Fruit fly (Drosophila melanogaster) whole organism, embryonic: ENCODE measurements around the gene Hn.
A peak's percentile ranks its signal among the peaks of the same experiment; 100 is the strongest.

Source experiments
- Atf-2 ChIP-seq: fragments of 200-800 bp; sonication (Bioruptor generic); optimal IDR thresholded peaks from 2 replicates; lab custom pipeline; 2016; ENCODE audit warnings: missing biosample characterization, missing genetic modification characterization
- Awh ChIP-seq: fragments of 200-800 bp; sonication (Bioruptor generic); IDR thresholded peaks from 2 replicates; pipeline ENCODE4, ENCODE4 v1.3.6; 2022; ENCODE audit warnings: missing biosample characterization, missing genetic modification characterization
- C15 ChIP-seq: fragments of 200-800 bp; sonication (Bioruptor generic); IDR thresholded peaks from 3 replicates; pipeline ENCODE4 v1.3.6; 2022; ENCODE audit warnings: missing biosample characterization, missing genetic modification characterization
- CG1024 ChIP-seq: fragments of 200-800 bp; sonication (Bioruptor generic); IDR thresholded peaks from 2 replicates; pipeline ENCODE4 v1.3.6; 2022; ENCODE audit warnings: missing biosample characterization, missing genetic modification characterization
- CG12659 ChIP-seq: fragments of 200-800 bp; sonication (Bioruptor generic); optimal IDR thresholded peaks from 3 replicates; lab custom pipeline; 2017; ENCODE audit warnings: mild to moderate bottlenecking, missing biosample characterization, missing genetic modification reagents, missing genetic modification characterization
- CG14965 ChIP-seq: fragments of 200-800 bp; sonication (Bioruptor generic); optimal IDR thresholded peaks from 2 replicates; lab custom pipeline; 2016; ENCODE audit warnings: missing biosample characterization, missing genetic modification characterization, borderline replicate concordance
- CG15479 ChIP-seq: fragments of 200-800 bp; sonication (Bioruptor generic); optimal IDR thresholded peaks from 3 replicates; lab custom pipeline; 2019; ENCODE audit warnings: missing biosample characterization, mild to moderate bottlenecking, missing genetic modification characterization, moderate library complexity
- CG1603 ChIP-seq: fragments of 200-800 bp; sonication (Bioruptor generic); optimal IDR thresholded peaks from 2 replicates; lab custom pipeline; 2019; ENCODE audit warnings: missing biosample characterization, mild to moderate bottlenecking, missing genetic modification characterization, moderate library complexity
- CG17829 ChIP-seq: fragments of 200-800 bp; optimal IDR thresholded peaks from 2 replicates; lab custom pipeline; 2019; ENCODE audit warnings: missing biosample characterization, mild to moderate bottlenecking, missing genetic modification characterization, moderate library complexity
- CG2199 ChIP-seq: fragments of 200-800 bp; sonication (Bioruptor generic); IDR thresholded peaks from 3 replicates; pipeline ENCODE4 v1.3.6; 2022; ENCODE audit warnings: missing biosample characterization, missing genetic modification characterization
- CG30403 ChIP-seq: fragments of 200-800 bp; sonication (Bioruptor generic); optimal IDR thresholded peaks from 3 replicates; lab custom pipeline; 2016; ENCODE audit warnings: missing biosample characterization, missing genetic modification characterization
- CG6654 ChIP-seq: fragments of 200-800 bp; sonication (Bioruptor generic); optimal IDR thresholded peaks from 2 replicates; lab custom pipeline; 2017; ENCODE audit warnings: missing biosample characterization, mild to moderate bottlenecking, missing genetic modification characterization
- CG6689 ChIP-seq: fragments of 200-800 bp; sonication (Bioruptor generic); IDR thresholded peaks from 2 replicates; pipeline ENCODE4 v1.3.6; 2022; ENCODE audit warnings: missing biosample characterization, missing genetic modification characterization
- CG7745 ChIP-seq: fragments of 200-800 bp; sonication (Bioruptor generic); optimal IDR thresholded peaks from 2 replicates; lab custom pipeline; 2018; ENCODE audit warnings: missing biosample characterization, mild to moderate bottlenecking, missing genetic modification characterization, moderate library complexity
- CG7987 ChIP-seq: fragments of 200-800 bp; sonication (Bioruptor generic); optimal IDR thresholded peaks from 2 replicates; lab custom pipeline; 2018; ENCODE audit warnings: missing biosample characterization, mild to moderate bottlenecking, missing genetic modification characterization, moderate library complexity
- CTCF ChIP-seq: fragments of 200-800 bp; sonication (Bioruptor generic); optimal IDR thresholded peaks from 2 replicates; lab custom pipeline; 2017; ENCODE audit warnings: missing biosample characterization, mild to moderate bottlenecking, missing genetic modification characterization, moderate library complexity
- Dfd ChIP-seq, 2 experiments: fragments of >200 bp; optimal IDR thresholded peaks; 2 replicates each; lab custom pipeline; 2017; ENCODE audit warnings: missing biosample characterization in 2 of 2, missing genetic modification characterization in 2 of 2
- Fer2 ChIP-seq: fragments of 200-800 bp; sonication (Bioruptor generic); optimal IDR thresholded peaks from 2 replicates; lab custom pipeline; 2018; ENCODE audit warnings: missing biosample characterization, mild to moderate bottlenecking, missing genetic modification characterization, moderate library complexity
- Gug ChIP-seq: fragments of 200-800 bp; sonication (Bioruptor generic); IDR thresholded peaks from 4 replicates; pipeline ENCODE4 v1.3.6; 2022; ENCODE audit warnings: missing biosample characterization, missing genetic modification characterization
- HLH4C ChIP-seq: fragments of 200-800 bp; sonication (Bioruptor generic); IDR thresholded peaks from 3 replicates; pipeline ENCODE4 v1.3.6; 2022; ENCODE audit warnings: missing biosample characterization, missing genetic modification characterization; ENCODE audit not compliant: partially characterized antibody
- HLHmδ ChIP-seq: fragments of 200-800 bp; sonication (Bioruptor generic); optimal IDR thresholded peaks from 2 replicates; lab custom pipeline; 2018; ENCODE audit warnings: missing biosample characterization, mild to moderate bottlenecking, missing genetic modification characterization, moderate library complexity
- HmgD ChIP-seq: fragments of 200-800 bp; sonication (Bioruptor generic); optimal IDR thresholded peaks from 3 replicates; lab custom pipeline; 2016; ENCODE audit warnings: missing biosample characterization, missing genetic modification characterization
- Jarid2 ChIP-seq: fragments of 200-800 bp; sonication (Bioruptor generic); optimal IDR thresholded peaks from 3 replicates; lab custom pipeline; 2017; ENCODE audit warnings: mild to moderate bottlenecking, missing biosample characterization, missing genetic modification reagents, missing genetic modification characterization
- MESR4 ChIP-seq: fragments of 200-800 bp; sonication (Bioruptor generic); optimal IDR thresholded peaks from 2 replicates; lab custom pipeline; 2018; ENCODE audit warnings: missing biosample characterization, mild to moderate bottlenecking, missing genetic modification characterization, moderate library complexity
- Myb ChIP-seq: fragments of 200-800 bp; sonication (Bioruptor generic); optimal IDR thresholded peaks from 2 replicates; lab custom pipeline; 2016; ENCODE audit warnings: missing biosample characterization, missing genetic modification characterization
- Spps ChIP-seq: fragments of 200-800 bp; sonication (Bioruptor generic); optimal IDR thresholded peaks from 2 replicates; lab custom pipeline; 2018; ENCODE audit warnings: missing biosample characterization, mild to moderate bottlenecking, missing genetic modification characterization
- Xrp1 ChIP-seq: fragments of 200-800 bp; sonication (Bioruptor generic); IDR thresholded peaks from 2 replicates; pipeline ENCODE4 v1.3.6; 2022; ENCODE audit warnings: missing biosample characterization, missing genetic modification characterization
- ase ChIP-seq: fragments of 200-800 bp; sonication (Bioruptor generic); IDR thresholded peaks from 3 replicates; pipeline ENCODE4 v1.3.6; 2022; ENCODE audit warnings: missing biosample characterization, missing genetic modification characterization
- bsh ChIP-seq, 2 experiments: fragments of 200-800 bp; sonication (Bioruptor generic); optimal IDR thresholded peaks; 2 replicates each; lab custom pipeline; 2017 to 2018; ENCODE audit warnings: mild to moderate bottlenecking in 2 of 2, missing biosample characterization in 2 of 2, missing genetic modification characterization in 2 of 2, moderate library complexity in 1 of 2
- chinmo ChIP-seq: fragments of 200-800 bp; sonication (Bioruptor generic); IDR thresholded peaks from 4 replicates; pipeline ENCODE4 v1.3.6; 2022; ENCODE audit warnings: missing biosample characterization, missing genetic modification characterization; ENCODE audit not compliant: partially characterized antibody
- eve ChIP-seq, 2 experiments: fragments of >200 bp; optimal IDR thresholded peaks; 2 replicates each; lab custom pipeline; 2017; ENCODE audit warnings: missing biosample characterization in 2 of 2, missing genetic modification characterization in 2 of 2
- exex ChIP-seq: fragments of 200-800 bp; sonication (Bioruptor generic); optimal IDR thresholded peaks from 4 replicates; lab custom pipeline; 2018; ENCODE audit warnings: missing biosample characterization, mild to moderate bottlenecking, missing genetic modification characterization, moderate library complexity
- fd64A ChIP-seq: fragments of 200-800 bp; sonication (Bioruptor generic); optimal IDR thresholded peaks from 3 replicates; lab custom pipeline; 2018; ENCODE audit warnings: missing biosample characterization, mild to moderate bottlenecking, missing genetic modification characterization
- grn ChIP-seq: fragments of 200-800 bp; sonication (Bioruptor generic); optimal IDR thresholded peaks from 3 replicates; lab custom pipeline; 2017; ENCODE audit warnings: missing biosample characterization, missing genetic modification characterization
- gro ChIP-seq: fragments of 200-800 bp; sonication (Bioruptor generic); optimal IDR thresholded peaks from 2 replicates; lab custom pipeline; 2016; ENCODE audit warnings: missing biosample characterization, missing genetic modification characterization
- kni ChIP-seq: fragments of 200-800 bp; sonication (Bioruptor generic); optimal IDR thresholded peaks from 3 replicates; lab custom pipeline; 2017; ENCODE audit warnings: mild to moderate bottlenecking, missing biosample characterization, missing genetic modification reagents, missing genetic modification characterization
- luna ChIP-seq: fragments of 200-800 bp; sonication (Bioruptor generic); optimal IDR thresholded peaks from 2 replicates; lab custom pipeline; 2016; ENCODE audit warnings: missing biosample characterization, missing genetic modification characterization
- mam ChIP-seq: fragments of 200-800 bp; sonication (Bioruptor generic); optimal IDR thresholded peaks from 3 replicates; lab custom pipeline; 2016; ENCODE audit warnings: missing biosample characterization, missing genetic modification characterization
- mirr ChIP-seq: fragments of 200-800 bp; sonication (Bioruptor generic); optimal IDR thresholded peaks from 3 replicates; lab custom pipeline; 2018; ENCODE audit warnings: missing biosample characterization, mild to moderate bottlenecking, missing genetic modification characterization
- nom ChIP-seq: fragments of 200-800 bp; sonication (Bioruptor generic); optimal IDR thresholded peaks from 2 replicates; lab custom pipeline; 2017; ENCODE audit warnings: missing biosample characterization, missing genetic modification characterization, mild to moderate bottlenecking, moderate library complexity, missing genetic modification reagents
- pzg ChIP-seq: fragments of 200-800 bp; sonication (Bioruptor generic); optimal IDR thresholded peaks from 3 replicates; lab custom pipeline; 2018; ENCODE audit warnings: missing biosample characterization, mild to moderate bottlenecking, missing genetic modification characterization, moderate library complexity
- ranshi ChIP-seq: fragments of 200-800 bp; sonication (Bioruptor generic); IDR thresholded peaks from 2 replicates; pipeline ENCODE4 v1.3.6; 2022; ENCODE audit warnings: missing biosample characterization, missing genetic modification characterization
- rib ChIP-seq: fragments of 200-800 bp; sonication (Bioruptor generic); IDR thresholded peaks from 2 replicates; pipeline ENCODE4 v1.3.6; 2022; ENCODE audit warnings: missing biosample characterization, missing genetic modification characterization
- sd ChIP-seq: fragments of 200-800 bp; sonication (Bioruptor generic); optimal IDR thresholded peaks from 3 replicates; lab custom pipeline; 2018; ENCODE audit warnings: missing biosample characterization, mild to moderate bottlenecking, missing genetic modification characterization, moderate library complexity
- slou ChIP-seq: fragments of 200-800 bp; sonication (Bioruptor generic); optimal IDR thresholded peaks from 3 replicates; lab custom pipeline; 2016; ENCODE audit warnings: missing biosample characterization, missing genetic modification characterization
- so ChIP-seq: fragments of 200-800 bp; sonication (Bioruptor generic); IDR thresholded peaks from 3 replicates; pipeline ENCODE4 v1.3.6; 2022; ENCODE audit warnings: missing biosample characterization, missing genetic modification characterization
- sug ChIP-seq: fragments of 200-800 bp; optimal IDR thresholded peaks from 2 replicates; lab custom pipeline; 2019; ENCODE audit warnings: missing biosample characterization, mild to moderate bottlenecking, missing genetic modification characterization, moderate library complexity
- ttk ChIP-seq: fragments of 200-800 bp; sonication (Bioruptor generic); IDR thresholded peaks from 2 replicates; pipeline ENCODE4 v2.1.2; 2022; ENCODE audit warnings: missing biosample characterization, missing genetic modification characterization
- z ChIP-seq: fragments of 200-800 bp; sonication (Bioruptor generic); IDR thresholded peaks from 3 replicates; pipeline ENCODE4 v1.3.6; 2022; ENCODE audit warnings: missing biosample characterization, missing genetic modification characterization

Gene Hn

DNA sequence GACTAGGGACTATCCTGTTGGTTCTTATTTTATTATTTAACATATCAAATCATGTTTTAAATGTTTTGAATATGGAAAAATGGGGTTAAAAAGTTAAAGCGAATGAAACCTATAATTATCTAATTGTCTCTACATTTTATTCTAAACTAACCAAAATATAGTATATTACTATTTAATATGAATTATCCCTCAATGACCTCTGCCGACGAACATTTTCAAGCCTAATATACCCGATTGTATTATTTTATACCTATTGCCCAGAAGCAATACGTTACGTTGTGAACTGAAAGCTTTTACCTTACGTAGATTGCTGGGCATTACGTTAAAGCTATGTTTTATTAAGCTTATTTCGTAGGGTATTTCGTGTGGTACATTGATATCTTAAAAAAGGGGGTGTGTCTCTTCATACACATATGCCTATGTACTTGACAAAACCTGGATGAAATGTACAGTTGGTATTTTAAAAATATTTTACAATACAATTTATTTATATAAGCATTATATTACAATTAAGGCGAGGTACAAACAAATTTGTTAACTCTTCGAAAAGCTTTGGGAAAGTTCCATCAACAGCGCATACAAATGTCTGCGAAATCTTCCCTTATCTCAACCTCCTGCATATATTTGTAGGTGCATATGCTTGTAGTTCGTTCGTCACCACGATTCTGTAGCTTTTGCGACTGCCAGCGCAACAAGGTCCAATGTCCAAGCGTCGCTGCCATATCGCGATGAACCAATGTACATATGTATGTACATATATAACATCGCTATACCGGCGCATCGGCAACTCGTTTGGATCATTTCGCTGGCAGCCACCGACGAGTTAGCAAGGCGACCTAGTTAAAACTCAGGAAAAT lies 41.5 kb upstream of the Hn start, which contains the start of gene Mcad (continued):
- TF ChIP-seq CG30403 (peak; percentile 94), Xrp1 (peak; percentile 88), CG17829 (peak; percentile 74), CTCF (peak; percentile 32), ttk (GFP tag; lab: Robert Waterston, UW) (peak; percentile 74), eve (GFP tag; optimal IDR thresholded peaks at IDR 0.05; lab: Kevin White, UChicago) (no peak), CG6654 (GFP tag; lab: Kevin White, UChicago) (peak; percentile 85), rib (GFP tag; lab: Robert Waterston, UW) (peak; percentile 82), so (GFP tag; lab: Robert Waterston, UW) (peak; percentile 90; the same call in 2 of the 3 replicates), Gug (GFP tag; lab: Robert Waterston, UW) (peak; percentile 90), C15 (GFP tag; lab: Robert Waterston, UW) (peak; percentile 48; the same call in 1 of the 3 replicates), MESR4 (GFP tag; lab: Kevin White, UChicago) (no peak), CG6689 (GFP tag; lab: Robert Waterston, UW) (peak; percentile 81), z (GFP tag; lab: Robert Waterston, UW) (no peak), CG1024 (GFP tag; lab: Robert Waterston, UW) (peak; percentile 85), bsh (GFP tag; optimal IDR thresholded peaks at IDR 0.05; lab: Kevin White, UChicago) (peak; percentile 70 to 91), kni (no peak), HmgD (GFP tag; lab: Kevin White, UChicago) (no peak), slou (GFP tag; lab: Kevin White, UChicago) (peak; percentile 93), HLHmδ (GFP tag; lab: Kevin White, UChicago) (no peak), CG12659 (peak; percentile 90), Jarid2 (GFP tag; lab: Kevin White, UChicago) (peak; percentile 72), gro (GFP tag; lab: Kevin White, UChicago) (peak; percentile 29), ase (GFP tag; lab: Robert Waterston, UW) (peak; percentile 91), Dfd (GFP tag; optimal IDR thresholded peaks at IDR 0.05; lab: Kevin White, UChicago) (no peak), Myb (GFP tag; lab: Kevin White, UChicago) (no peak), Spps (peak; percentile 68), CG7987 (GFP tag; lab: Kevin White, UChicago) (peak; percentile 85), CG1603 (tag; lab: Kevin White, UChicago) (peak; percentile 45), mam (GFP tag; lab: Kevin White, UChicago) (peak; percentile 59), chinmo (GFP tag; lab: Robert Waterston, UW) (peak; percentile 84; the same call in 1 of the 4 replicates), CG7745 (tag; lab: Kevin White, UChicago) (no peak), Atf-2 (GFP tag; lab: Kevin White, UChicago) (peak; percentile 16)

DNA sequence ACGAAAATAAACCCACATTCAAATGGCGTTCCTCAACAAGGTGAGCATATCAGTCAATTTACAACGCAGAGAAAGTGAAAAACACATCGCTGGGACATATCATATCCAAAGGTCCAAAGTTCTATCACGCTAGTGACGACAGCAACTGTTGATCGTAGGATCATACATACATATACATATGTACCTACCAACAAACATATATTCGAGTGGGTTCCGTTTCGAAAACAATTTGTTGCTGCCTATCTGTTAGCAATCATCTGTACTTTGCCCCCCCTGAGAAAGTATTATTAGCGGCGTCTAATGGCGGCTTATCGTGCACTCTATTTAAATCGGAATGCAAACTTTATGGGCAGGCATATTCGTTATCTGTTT lies 40.8 kb upstream of the Hn start:
- TF ChIP-seq sug (tag; lab: Kevin White, UChicago), result peak; percentile 69
- TF ChIP-seq CG2199 (GFP tag; lab: Robert Waterston, UW), result no peak
- no peak for TF ChIP-seq ranshi (GFP tag; lab: Robert Waterston, UW)
- no peak for TF ChIP-seq fd64A (GFP tag; lab: Kevin White, UChicago)
- no peak for TF ChIP-seq luna (GFP tag; lab: Kevin White, UChicago)
- no peak for TF ChIP-seq Fer2 (tag; lab: Kevin White, UChicago)
- peak; percentile 10 for TF ChIP-seq mirr (GFP tag; lab: Kevin White, UChicago)
- TF ChIP-seq Awh (GFP tag; lab: Robert Waterston, UW), result 0 out of 2 replicates have a peak, but pooled peaks have one; percentile 18
- no peak for TF ChIP-seq CG14965 (GFP tag; lab: Kevin White, UChicago)
- peak; percentile 27 for TF ChIP-seq sd (tag; lab: Kevin White, UChicago)
- TF ChIP-seq pzg, result no peak
- TF ChIP-seq exex (tag; lab: Kevin White, UChicago), result peak; percentile 37
- TF ChIP-seq HLH4C, result no peak
- peak; percentile 38 for TF ChIP-seq grn
- TF ChIP-seq CG7745 (tag; lab: Kevin White, UChicago), result no peak
- no peak for TF ChIP-seq CG15479 (GFP tag; lab: Kevin White, UChicago)
- TF ChIP-seq nom (GFP tag; lab: Kevin White, UChicago), result peak; percentile 96
- peak in 1 of 2 experiments; percentile 37 for TF ChIP-seq bsh (GFP tag; optimal IDR thresholded peaks at IDR 0.05; lab: Kevin White, UChicago)
- TF ChIP-seq, all 482 proteins: peak for 8
